Fruit fly (Drosophila melanogaster) ovary, adult (tissue): ENCODE data around the gene CG4074.

Experiments used
- CG17801 ChIP-seq: fragments of 200-800 bp; optimal IDR thresholded peaks from 2 replicates; lab custom pipeline; 2019; ENCODE audit warnings: missing biosample characterization, mild to moderate bottlenecking, missing genetic modification characterization, moderate library complexity; ENCODE audit not compliant: partially characterized antibody

CG4074 gene

DNA sequence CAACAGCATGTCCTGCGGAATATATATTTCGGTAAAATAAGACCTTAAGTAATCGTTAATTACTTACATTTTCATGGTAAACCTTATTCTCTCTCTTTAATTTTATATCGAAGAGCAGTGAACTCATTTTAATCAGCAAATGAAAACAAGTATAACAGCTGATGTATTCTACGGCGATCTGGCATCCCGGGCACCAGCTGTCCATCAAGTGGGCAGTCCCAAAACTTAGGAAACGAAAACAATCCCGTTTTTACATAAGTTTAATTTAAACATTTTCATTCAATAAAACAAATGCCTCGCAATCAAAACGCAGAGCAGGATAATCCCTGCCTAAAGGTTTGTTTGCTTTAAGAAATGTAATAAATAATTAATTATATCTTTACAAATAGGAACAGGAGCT lies at the start of gene CG4074, which contains the start of gene CG4186:
CG4074 (minus strand) TSS at position 151 of the 400 bp plus-strand sequence.
CG4186 (plus strand) TSS at position 237 of the 400 bp plus-strand sequence.
- TF ChIP-seq CG17801, result no peak

DNA sequence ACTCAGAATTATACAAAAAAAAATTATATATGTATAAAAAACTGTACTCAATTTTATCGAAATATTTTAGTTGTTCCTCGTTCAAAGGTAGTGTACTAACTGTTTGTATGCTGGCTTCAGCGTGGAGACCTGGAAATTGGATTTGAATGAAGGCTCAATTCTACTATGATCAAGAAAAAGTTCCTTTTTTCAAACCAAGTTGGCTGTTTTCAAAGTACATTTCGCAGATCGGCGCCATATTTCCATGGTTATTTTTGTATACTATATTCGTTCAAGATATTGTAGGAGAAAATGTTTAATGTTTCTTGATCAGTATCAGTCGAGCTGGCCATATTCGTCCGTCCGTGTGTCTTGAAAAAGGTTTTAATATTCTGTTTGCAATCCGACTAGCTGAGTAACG lies 48.6 kb upstream of the CG4074 start, which contains the start of gene Mst77F:
Mst77F (minus strand) TSS at position 101 of the 400 bp plus-strand sequence.
- no peak for TF ChIP-seq CG17801

dm6 chr3L:20815666-20816375 lies 46.5 kb upstream of the CG4074 start, which contains the start of the genes CG3618 and Pka-R1:
CG3618 (minus strand) TSS chr3L:20816075.
Pka-R1 (plus strand) TSS chr3L:20816118.
- TF ChIP-seq CG17801, result peak; percentile 67

DNA sequence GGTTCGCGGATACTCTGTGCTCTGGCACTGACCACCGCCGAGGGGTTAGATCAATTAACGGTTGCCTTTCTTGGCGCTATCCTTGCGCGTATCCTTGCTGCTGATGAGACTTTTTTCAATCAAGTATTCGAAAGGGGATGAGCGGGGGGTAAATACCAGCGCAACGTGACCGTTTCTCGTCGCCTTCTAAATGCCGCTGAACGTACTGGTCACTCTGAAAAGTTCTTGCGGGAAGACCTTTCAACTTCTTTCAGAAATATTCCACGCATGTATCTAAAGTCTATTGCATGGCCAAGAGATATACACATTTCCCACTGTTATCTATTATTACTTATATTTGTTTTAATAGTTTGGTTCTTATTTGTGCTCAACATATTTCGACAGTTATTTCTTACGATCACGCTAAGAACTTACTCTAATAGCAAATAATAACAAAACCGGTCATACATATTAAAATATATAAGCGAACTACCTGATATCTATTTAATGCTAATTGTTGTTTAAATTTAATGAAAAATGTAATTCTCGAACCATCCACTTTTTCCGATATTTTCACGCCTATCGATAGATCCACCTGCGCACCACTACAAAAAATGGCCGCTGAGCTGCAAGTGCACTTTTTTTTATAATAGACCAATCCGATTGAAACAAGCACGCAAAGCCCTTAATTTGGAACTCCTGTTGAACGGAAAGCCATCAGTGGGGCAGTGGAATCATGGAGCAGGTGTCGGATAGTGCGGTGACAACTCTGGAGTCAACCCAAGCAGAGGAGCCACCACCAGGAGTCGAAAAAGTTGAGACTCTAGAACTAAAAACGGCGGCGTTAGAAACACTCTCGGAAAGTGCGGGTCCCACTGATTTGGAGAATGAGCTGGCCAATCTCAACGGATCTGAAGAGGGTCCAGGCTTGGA lies 40.0 kb upstream of the CG4074 start, which contains the start of the genes CG3634 and HIPP1:
CG3634 (minus strand) TSS at position 185 of the 912 bp plus-strand sequence.
HIPP1 (plus strand) TSS at position 582 of the 912 bp plus-strand sequence.
- TF ChIP-seq CG17801, result no peak

dm6 chr3L:20800208-20800607 lies 30.9 kb upstream of the CG4074 start, which contains the start of gene Spc105R:
Spc105R (plus strand) TSS chr3L:20800410.
- TF ChIP-seq CG17801, result no peak

DNA sequence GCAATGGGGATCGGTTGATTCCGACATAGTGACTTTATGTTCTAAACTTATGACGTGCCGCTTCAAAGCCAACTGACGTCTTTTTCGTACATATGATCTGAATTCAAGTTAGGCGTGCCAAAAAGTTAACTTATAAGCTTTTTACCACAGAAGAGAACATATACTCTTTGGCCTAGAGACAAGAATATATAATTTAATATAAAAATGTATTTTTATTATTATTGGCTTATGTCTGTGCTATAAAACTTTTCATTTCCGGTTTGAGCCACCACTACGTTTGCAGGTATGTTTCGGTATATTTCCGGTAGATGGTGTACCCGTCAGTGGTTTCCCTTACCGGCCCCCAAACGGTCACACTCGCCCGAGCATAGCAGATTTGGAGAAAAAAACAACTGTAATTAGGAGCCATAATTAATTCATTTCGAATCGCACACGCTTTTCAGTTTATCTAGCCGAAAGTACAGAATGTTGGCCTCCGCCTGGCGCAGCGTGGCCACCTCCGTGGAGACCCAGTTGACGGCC lies 29.1 kb upstream of the CG4074 start, which contains the start of the genes CG3698 and tzn:
CG3698 (minus strand) TSS at position 51 of the 522 bp plus-strand sequence.
tzn (plus strand) TSS at position 321 of the 522 bp plus-strand sequence.
- TF ChIP-seq CG17801, result peak; percentile 80

- no peak for TF ChIP-seq CG17801
Observed at dm6 chr3L:20797379-20797778, 28.1 kb upstream of the CG4074 start.

dm6 chr3L:20796757-20797156 lies 27.5 kb upstream of the CG4074 start:
- TF ChIP-seq CG17801, result no peak

DNA sequence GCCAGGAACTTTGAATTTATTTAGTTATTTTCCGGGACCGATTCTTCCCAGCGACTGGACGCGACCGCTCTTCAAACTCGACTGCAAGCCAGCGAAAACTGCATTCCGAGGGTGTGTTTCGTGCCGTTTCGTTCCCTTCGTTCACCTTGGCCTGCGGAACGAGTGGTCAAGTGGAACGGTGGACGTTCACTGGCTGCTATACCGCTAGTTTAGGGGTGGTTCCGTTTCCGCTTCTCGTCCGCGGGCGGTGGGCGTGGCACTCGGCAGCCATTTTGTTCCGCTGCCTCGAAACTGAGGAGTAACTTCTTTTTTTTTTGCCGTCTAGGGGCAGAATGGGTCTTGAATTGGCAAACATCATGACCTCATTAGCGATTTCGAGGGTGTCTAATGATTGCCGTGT lies 23.4 kb upstream of the CG4074 start, which contains the start of gene Six4:
Six4 (minus strand) TSS at position 85 of the 400 bp plus-strand sequence.
- no peak for TF ChIP-seq CG17801

DNA sequence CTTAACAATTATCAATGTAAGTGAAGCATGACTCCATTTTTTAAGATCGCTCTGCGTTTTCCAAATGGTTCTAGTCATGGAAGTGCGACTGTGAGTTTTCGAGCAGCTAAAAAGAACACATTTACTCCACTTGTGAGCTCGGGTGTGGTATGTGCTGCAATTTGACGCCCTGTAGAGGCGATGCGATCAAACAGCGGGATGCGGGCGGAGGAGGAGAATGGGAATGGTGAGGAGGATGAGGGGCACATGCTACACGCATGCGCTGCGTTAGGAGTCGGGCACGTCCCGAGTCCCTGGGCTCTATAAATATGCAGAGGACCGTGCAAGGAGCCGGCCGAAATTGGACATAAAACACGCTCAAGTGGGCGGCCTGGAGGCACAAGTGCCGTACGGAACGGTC lies 20.0 kb upstream of the CG4074 start:
- no peak for TF ChIP-seq CG17801

- peak; percentile 3 for TF ChIP-seq CG17801
Observed at dm6 chr3L:20787835-20788380, 18.6 kb upstream of the CG4074 start, which contains the start of gene CG11396. CG11396 (minus strand) TSS chr3L:20788137.

- peak; percentile 60 for TF ChIP-seq CG17801
Observed at dm6 chr3L:20785742-20786427, 16.6 kb upstream of the CG4074 start, which contains the start of gene Pcif1. Pcif1 (minus strand) TSS chr3L:20786197.

DNA sequence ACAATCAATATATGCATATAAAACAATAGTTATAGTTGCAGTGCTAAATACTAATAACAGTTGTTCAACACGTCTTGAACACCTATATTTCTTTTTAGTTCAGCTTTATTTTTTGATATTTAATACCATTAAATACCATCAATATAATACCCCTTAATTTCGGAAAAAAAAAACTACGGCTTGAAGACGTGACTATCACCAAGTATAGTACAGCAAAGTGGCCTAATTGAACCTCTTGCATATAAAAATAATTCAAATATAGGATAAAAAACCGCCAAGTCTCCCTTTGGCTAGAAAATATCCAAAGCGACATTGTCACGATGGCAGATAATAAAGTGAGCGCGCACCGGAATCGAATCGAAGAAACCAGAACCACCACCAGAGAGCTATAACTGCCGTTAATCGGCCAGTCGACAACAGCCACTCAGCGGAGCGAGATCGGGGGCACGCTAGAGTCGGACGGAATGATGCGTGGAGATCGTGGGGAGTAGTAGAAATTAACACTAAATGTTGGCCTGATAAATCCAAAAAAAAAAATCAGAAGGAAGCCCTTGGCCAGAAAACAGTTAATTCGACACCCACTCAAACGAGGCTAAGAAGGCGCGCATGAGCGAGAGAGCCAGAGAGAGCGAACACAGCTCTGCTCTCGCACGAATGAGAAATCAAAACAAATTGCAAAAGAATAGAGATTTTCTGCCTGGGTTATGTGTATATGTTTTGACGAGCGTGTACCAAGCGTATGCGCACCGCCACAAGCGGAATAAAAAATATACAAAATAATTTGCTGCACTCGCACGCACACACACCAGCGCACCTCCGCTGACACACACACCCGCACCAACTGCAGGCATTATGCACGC lies 15.7 kb upstream of the CG4074 start:
- TF ChIP-seq CG17801, result no peak

- TF ChIP-seq CG17801, result no peak
Observed at dm6 chr3L:20784394-20784793, 15.1 kb upstream of the CG4074 start.
